Fruit fly (Drosophila melanogaster): Measurements from ENCODE around the gene CG8188.

CG8188 gene

dm6 chrX:17651998-17652738 is 50.7 kb downstream of the CG8188 start, which contains the start of gene RhoGAPp190 (continued):
- TF ChIP-seq knrl (GFP tag; IDR thresholded peaks at IDR 0.05; ENCODE audit: partially characterized antibody) (peak; percentile 75), sr (GFP tag; IDR thresholded peaks at IDR 0.05) (0 out of 3 replicates have a peak, but pooled peaks have one; percentile 8), Dp (GFP tag; optimal IDR thresholded peaks at IDR 0.05) (peak; percentile 92), CG8388 (GFP tag; optimal IDR thresholded peaks at IDR 0.05) (no peak), CG8478 (optimal IDR thresholded peaks at IDR 0.05) (peak; percentile 88), HLHmδ (GFP tag; optimal IDR thresholded peaks at IDR 0.05) (no peak), CG7839 (tag; optimal IDR thresholded peaks at IDR 0.05) (no peak), hbn (GFP tag; IDR thresholded peaks at IDR 0.05; ENCODE audit: partially characterized antibody) (peak; percentile 81), sqz (GFP tag; optimal IDR thresholded peaks at IDR 0.05) (no peak), crp (GFP tag; optimal IDR thresholded peaks at IDR 0.05) (no peak), CG13775 (GFP tag; optimal IDR thresholded peaks at IDR 0.05) (no peak), Sin3A (optimal IDR thresholded peaks at IDR 0.05) (peak; percentile 23), CG6272 (GFP tag; IDR thresholded peaks at IDR 0.05) (no peak), abd-A (tag; optimal IDR thresholded peaks at IDR 0.05) (no peak), Adf1 (GFP tag; IDR thresholded peaks at IDR 0.05) (no peak), phol (tag; optimal IDR thresholded peaks at IDR 0.05) (peak; percentile 43), Mrtf (GFP tag; IDR thresholded peaks at IDR 0.05) (no peak), CG10267 (tag; optimal IDR thresholded peaks at IDR 0.05) (peak; percentile 60), Side (GFP tag; optimal IDR thresholded peaks at IDR 0.05) (no peak), schlank (tag; optimal IDR thresholded peaks at IDR 0.05) (no peak), Awh (GFP tag; IDR thresholded peaks at IDR 0.05) (no peak), Gsc (GFP tag; IDR thresholded peaks at IDR 0.05) (no peak), CG13894 (tag; optimal IDR thresholded peaks at IDR 0.05) (peak; percentile 31), Dref (GFP tag; IDR thresholded peaks at IDR 0.05) (peak; percentile 99), cg (GFP tag; optimal IDR thresholded peaks at IDR 0.05) (peak; percentile 97), az2 (GFP tag; optimal IDR thresholded peaks at IDR 0.05) (no peak), CG11695 (GFP tag; IDR thresholded peaks at IDR 0.05) (no peak), CG6791 (GFP tag; IDR thresholded peaks at IDR 0.05; ENCODE audit: partially characterized antibody) (peak; percentile 97), lab (GFP tag; optimal IDR thresholded peaks at IDR 0.05) (no peak), tna (GFP tag; IDR thresholded peaks at IDR 0.05; ENCODE audit: partially characterized antibody) (peak; percentile 96), CG4617 (GFP tag; optimal IDR thresholded peaks at IDR 0.05; ENCODE audit: borderline replicate concordance) (peak; percentile 78), Max (GFP tag; optimal IDR thresholded peaks at IDR 0.05) (no peak), Dll (GFP tag; IDR thresholded peaks at IDR 0.05; ENCODE audit: partially characterized antibody) (peak; percentile 87), CG3407 (GFP tag; optimal IDR thresholded peaks at IDR 0.05) (no peak), Sox100B (GFP tag; optimal IDR thresholded peaks at IDR 0.05) (no peak), CG18011 (GFP tag; optimal IDR thresholded peaks at IDR 0.05) (no peak), odd (GFP tag; optimal IDR thresholded peaks at IDR 0.05) (peak; percentile 10), Hr3 (GFP tag; optimal IDR thresholded peaks at IDR 0.05) (no peak), Stat92E (GFP tag; optimal IDR thresholded peaks at IDR 0.05) (peak in 1 of 3 experiments; percentile 39), toy (GFP tag; IDR thresholded peaks at IDR 0.05) (no peak), danr (GFP tag; IDR thresholded peaks at IDR 0.05) (no peak), CG30403 (GFP tag; optimal IDR thresholded peaks at IDR 0.05) (no peak), Ada2b (GFP tag; IDR thresholded peaks at IDR 0.05) (no peak), CG1647 (GFP tag; optimal IDR thresholded peaks at IDR 0.05) (peak; percentile 13), CG15514 (GFP tag; optimal IDR thresholded peaks at IDR 0.05) (peak; percentile 79), ranshi (GFP tag; IDR thresholded peaks at IDR 0.05) (no peak), Lim3 (GFP tag; IDR thresholded peaks at IDR 0.05) (no peak), tx (GFP tag; optimal IDR thresholded peaks at IDR 0.05) (no peak), ato (GFP tag; IDR thresholded peaks at IDR 0.05; ENCODE audit: partially characterized antibody) (peak; percentile 97)
